Worm (Caenorhabditis elegans) whole organism, late embryonic: ENCODE measurements around the gene F18E9.8.

ENCODE experiments used
- F13H6.1 ChIP-seq: sonication (generic microtip); optimal IDR thresholded peaks from 2 replicates; lab custom pipeline; 2016; ENCODE audit warnings: missing genetic modification characterization, missing compliant biosample characterization
- ceh-18 ChIP-seq: sonication (generic microtip); optimal IDR thresholded peaks from 2 replicates; lab custom pipeline; 2016; ENCODE audit warnings: missing genetic modification characterization, missing compliant biosample characterization
- dve-1 ChIP-seq: sonication (generic microtip); optimal IDR thresholded peaks from 2 replicates; lab custom pipeline; 2017; ENCODE audit warnings: antibody characterized with exemption, mild to moderate bottlenecking, missing genetic modification characterization, missing compliant biosample characterization
- elt-2 ChIP-seq: sonication (generic microtip); optimal IDR thresholded peaks from 2 replicates; lab custom pipeline; 2016; ENCODE audit warnings: missing genetic modification reagents, missing genetic modification characterization, missing compliant biosample characterization
- fkh-6 ChIP-seq: sonication (generic microtip); optimal IDR thresholded peaks from 2 replicates; lab custom pipeline; 2016; ENCODE audit warnings: missing genetic modification characterization, missing compliant biosample characterization
- hlh-13 ChIP-seq: fragments of 200-800 bp; sonication (Bioruptor generic); optimal IDR thresholded peaks from 2 replicates; lab custom pipeline; 2018; ENCODE audit warnings: mild to moderate bottlenecking, missing genetic modification characterization, missing compliant biosample characterization
- lim-6 ChIP-seq: sonication (generic microtip); optimal IDR thresholded peaks from 2 replicates; lab custom pipeline; 2016; ENCODE audit warnings: missing genetic modification characterization, missing compliant biosample characterization
- mec-3 ChIP-seq: sonication (generic microtip); optimal IDR thresholded peaks from 2 replicates; lab custom pipeline; 2016; ENCODE audit warnings: borderline replicate concordance, missing genetic modification characterization, missing compliant biosample characterization
- nhr-232 ChIP-seq: sonication (generic microtip); optimal IDR thresholded peaks from 2 replicates; lab custom pipeline; 2016; ENCODE audit warnings: missing genetic modification characterization, missing compliant biosample characterization
- tbx-2 ChIP-seq: sonication (generic microtip); optimal IDR thresholded peaks from 2 replicates; lab custom pipeline; 2016; ENCODE audit warnings: missing genetic modification characterization, missing compliant biosample characterization
- ttx-3 ChIP-seq: sonication (generic microtip); optimal IDR thresholded peaks from 2 replicates; lab custom pipeline; 2016; ENCODE audit warnings: missing genetic modification reagents, missing genetic modification characterization, missing compliant biosample characterization

DNA sequence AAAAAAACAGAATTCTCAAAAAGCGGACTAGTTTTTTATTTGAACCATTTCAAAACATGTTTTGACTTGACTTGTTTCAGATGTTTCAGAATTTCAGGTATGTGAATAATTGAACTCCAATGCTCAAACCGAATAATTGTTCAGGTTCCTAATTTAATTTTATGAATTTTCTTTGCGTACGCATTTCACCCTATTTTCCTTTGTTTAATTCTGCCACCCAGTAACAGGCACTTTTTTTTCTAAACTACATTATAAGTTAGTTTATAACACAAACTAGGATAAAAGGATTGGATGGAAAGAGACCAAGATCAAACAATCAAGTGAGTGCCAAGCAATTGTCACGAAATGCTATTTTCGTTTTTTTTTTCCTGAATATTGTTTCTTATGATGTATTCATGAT is 17.1 kb upstream of the F18E9.8 start:
- TF ChIP-seq F13H6.1 (tag; lab: Kevin White, UChicago) (no peak), elt-2 (tag; lab: Kevin White, UChicago) (no peak), mec-3 (tag; lab: Kevin White, UChicago) (no peak), ceh-18 (tag; lab: Kevin White, UChicago) (no peak), ttx-3 (tag; lab: Kevin White, UChicago) (no peak), nhr-232 (tag; lab: Kevin White, UChicago) (no peak), lim-6 (no peak), hlh-13 (GFP tag; lab: Kevin White, UChicago) (no peak), dve-1 (tag; lab: Kevin White, UChicago) (no peak), fkh-6 (no peak), tbx-2 (no peak)
